Worm (Caenorhabditis elegans) whole organism, early embryonic: ENCODE data around the gene C07A9.10.

Experiments used
- ama-1 ChIP-seq: fragments of 150-350 bp; optimal IDR thresholded peaks from 2 replicates; lab custom pipeline; 2014
- ets-7 ChIP-seq: sonication (generic microtip); optimal IDR thresholded peaks from 2 replicates; lab custom pipeline; 2016; ENCODE audit warnings: missing genotype, missing genetic modification characterization, missing compliant biosample characterization
- flt-1 ChIP-seq: fragments of 200-800 bp; sonication (Bioruptor generic); IDR thresholded peaks from 2 replicates; pipeline ENCODE4 v1.3.6; 2022; ENCODE audit warnings: missing genetic modification characterization, missing compliant biosample characterization
- hnd-1 ChIP-seq: sonication (generic microtip); optimal IDR thresholded peaks from 2 replicates; lab custom pipeline; 2016; ENCODE audit warnings: missing genetic modification characterization, missing compliant biosample characterization
- pes-1 ChIP-seq: fragments of 200-800 bp; sonication (Bioruptor generic); IDR thresholded peaks from 2 replicates; pipeline ENCODE4 v1.3.6; 2022; ENCODE audit warnings: missing genetic modification reagents, missing genetic modification characterization, missing compliant biosample characterization
- sea-1 ChIP-seq: fragments of 200-800 bp; sonication (Bioruptor generic); conservative IDR thresholded peaks from 2 replicates; pipeline ENCODE4 v1.3.6; 2022; ENCODE audit warnings: missing genetic modification characterization, missing compliant biosample characterization
- tbx-11 ChIP-seq: fragments of 200-800 bp; sonication (Bioruptor generic); IDR thresholded peaks from 2 replicates; pipeline ENCODE4 v1.3.6; 2022; ENCODE audit warnings: missing genetic modification characterization, missing compliant biosample characterization
- tra-4 ChIP-seq: sonication (generic microtip); optimal IDR thresholded peaks from 2 replicates; lab custom pipeline; 2017; ENCODE audit warnings: missing genetic modification characterization, missing compliant biosample characterization

ce11 chrIII:9704606-9704938, 18.7 kb upstream of the C07A9.10 start:
- TF ChIP-seq flt-1 (GFP tag; lab: Robert Waterston, UW), result no peak
- TF ChIP-seq tra-4 (tag; lab: Kevin White, UChicago), result no peak
- no peak for TF ChIP-seq ama-1
- TF ChIP-seq hnd-1, result no peak
- TF ChIP-seq pes-1 (GFP tag; lab: Robert Waterston, UW), result no peak
- TF ChIP-seq tbx-11 (GFP tag; lab: Robert Waterston, UW), result no peak
- TF ChIP-seq ets-7, result no peak
- TF ChIP-seq sea-1 (GFP tag; lab: Robert Waterston, UW), result no peak
